Worm (Caenorhabditis elegans) whole organism, L1 larva: ENCODE measurements around the gene cope-1.

Experiments
- ama-1 ChIP-seq: fragments of 150-350 bp; optimal IDR thresholded peaks from 2 replicates; lab custom pipeline; 2014
- blmp-1 ChIP-seq: fragments of 150-350 bp; optimal IDR thresholded peaks from 2 replicates; lab custom pipeline; 2014; ENCODE audit warnings: missing biosample characterization, missing genetic modification characterization
- ceh-82 ChIP-seq, 3 experiments: fragments of 150-350 bp in 1 of 3; sonication (generic microtip) in 2 of 3; optimal IDR thresholded peaks; 2 replicates each; lab custom pipeline; 2014 to 2017; ENCODE audit warnings: missing biosample characterization in 3 of 3, missing genetic modification characterization in 3 of 3
- elt-3 ChIP-seq, 6 experiments: fragments of 150-350 bp in 1 of 6; sonication (generic microtip); optimal IDR thresholded peaks; 2 replicates each; lab custom pipeline; 2017 to 2018; ENCODE audit warnings: missing biosample characterization in 6 of 6, missing genetic modification characterization in 6 of 6, inconsistent platforms in 1 of 6
- lin-15B ChIP-seq: fragments of 150-350 bp; sonication (generic microtip); optimal IDR thresholded peaks from 3 replicates; lab custom pipeline; 2014; ENCODE audit warnings: missing biosample characterization, missing genetic modification characterization
- lin-39 ChIP-seq: fragments of 150-350 bp; optimal IDR thresholded peaks from 2 replicates; lab custom pipeline; 2014; ENCODE audit warnings: missing biosample characterization, missing genetic modification reagents, missing genetic modification characterization
- pag-3 ChIP-seq: sonication (generic microtip); optimal IDR thresholded peaks from 2 replicates; lab custom pipeline; 2017; ENCODE audit warnings: missing genetic modification characterization, mild to moderate bottlenecking, missing compliant biosample characterization, antibody characterized with exemption, borderline replicate concordance; ENCODE audit not compliant: insufficient read depth
- pax-3 ChIP-seq: fragments of 200-800 bp; sonication (Bioruptor generic); optimal IDR thresholded peaks from 2 replicates; lab custom pipeline; 2018; ENCODE audit warnings: mild to moderate bottlenecking, missing genetic modification characterization, moderate library complexity, missing compliant biosample characterization

DNA sequence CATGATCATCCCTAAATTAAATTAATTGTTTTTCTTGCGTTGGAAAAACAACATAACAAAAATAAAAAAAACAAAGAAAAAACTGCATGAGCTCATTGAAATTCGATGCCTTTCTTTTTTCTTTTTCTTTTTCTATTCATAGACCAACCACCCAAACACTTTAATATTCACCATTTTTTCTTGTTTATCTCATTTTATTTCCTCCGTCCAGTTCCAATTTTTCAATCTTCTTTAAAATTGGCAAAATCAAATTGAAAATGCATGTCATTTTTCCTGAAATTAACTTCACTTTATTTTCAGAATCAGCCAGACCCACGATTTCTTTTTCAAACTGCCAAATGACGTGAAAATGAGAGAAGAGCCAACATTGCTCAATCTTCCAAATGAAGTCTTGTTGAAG is 40.2 kb upstream of the cope-1 start, which contains the start of gene T03F6.4:
- TF ChIP-seq pag-3 (tag; lab: Kevin White, UChicago) (no peak), blmp-1 (no peak), ama-1 (lab: Kevin White, UChicago) (no peak), pax-3 (tag; lab: Kevin White, UChicago) (no peak), elt-3 (tag; optimal IDR thresholded peaks at IDR 0.05; lab: Kevin White, UChicago) (no peak), lin-15B (tag; lab: Kevin White, UChicago) (no peak), ceh-82 (tag; optimal IDR thresholded peaks at IDR 0.05; lab: Kevin White, UChicago) (no peak), lin-39 (tag; lab: Kevin White, UChicago) (no peak)
